Worm (Caenorhabditis elegans) whole organism, mixed stage, embryonic: ENCODE measurements around the gene sea-2.

Source experiments
- M03D4.4 ChIP-seq: sonication (generic microtip); optimal IDR thresholded peaks from 2 replicates; lab custom pipeline; 2017; ENCODE audit warnings: mild to moderate bottlenecking, missing genetic modification characterization, missing compliant biosample characterization
- bed-3 ChIP-seq: fragments of 200-800 bp; sonication (Bioruptor generic); optimal IDR thresholded peaks from 3 replicates; lab custom pipeline; 2018; ENCODE audit warnings: mild to moderate bottlenecking, missing genetic modification characterization, moderate library complexity, missing compliant biosample characterization
- blmp-1 ChIP-seq: fragments of 150-350 bp; optimal IDR thresholded peaks from 2 replicates; lab custom pipeline; 2014; ENCODE audit warnings: missing biosample characterization, missing genetic modification characterization
- ceh-39 ChIP-seq: fragments of 150-350 bp; optimal IDR thresholded peaks from 2 replicates; lab custom pipeline; 2014; ENCODE audit warnings: missing biosample characterization, missing genetic modification characterization
- ceh-43 ChIP-seq: fragments of 200-800 bp; sonication (Bioruptor generic); optimal IDR thresholded peaks from 2 replicates; lab custom pipeline; 2018; ENCODE audit warnings: mild to moderate bottlenecking, missing genetic modification characterization, moderate library complexity, missing compliant biosample characterization
- ceh-83 ChIP-seq: fragments of 200-800 bp; sonication (Bioruptor generic); optimal IDR thresholded peaks from 2 replicates; lab custom pipeline; 2018; ENCODE audit warnings: mild to moderate bottlenecking, missing genetic modification characterization, missing compliant biosample characterization
- cnd-1 ChIP-seq: fragments of 200-800 bp; sonication (Bioruptor generic); optimal IDR thresholded peaks from 2 replicates; lab custom pipeline; 2018; ENCODE audit warnings: mild to moderate bottlenecking, missing genetic modification characterization, missing compliant biosample characterization
- drap-1 ChIP-seq: fragments of 200-800 bp; sonication (Bioruptor generic); optimal IDR thresholded peaks from 3 replicates; lab custom pipeline; 2018; ENCODE audit warnings: mild to moderate bottlenecking, missing genetic modification characterization, missing compliant biosample characterization
- elt-1 ChIP-seq: sonication (generic microtip); optimal IDR thresholded peaks from 2 replicates; lab custom pipeline; 2017; ENCODE audit warnings: missing genetic modification characterization, mild to moderate bottlenecking, missing compliant biosample characterization, antibody characterized with exemption, moderate library complexity, borderline replicate concordance; ENCODE audit not compliant: insufficient read depth
- elt-3 ChIP-seq: fragments of 150-350 bp; optimal IDR thresholded peaks from 2 replicates; lab custom pipeline; 2014; ENCODE audit warnings: missing biosample characterization, missing genetic modification characterization
- ham-2 ChIP-seq: fragments of 200-800 bp; sonication (Bioruptor generic); optimal IDR thresholded peaks from 2 replicates; lab custom pipeline; 2018; ENCODE audit warnings: mild to moderate bottlenecking, missing genetic modification characterization, missing compliant biosample characterization
- hlh-1 ChIP-seq: fragments of 150-350 bp; optimal IDR thresholded peaks from 2 replicates; lab custom pipeline; 2014; ENCODE audit warnings: missing biosample characterization, missing genetic modification reagents, missing genetic modification characterization
- lin-13 ChIP-seq: fragments of 150-350 bp; optimal IDR thresholded peaks from 2 replicates; lab custom pipeline; 2014; ENCODE audit warnings: missing biosample characterization, missing genetic modification characterization
- lin-32 ChIP-seq: fragments of 200-800 bp; sonication (Bioruptor generic); optimal IDR thresholded peaks from 2 replicates; lab custom pipeline; 2018; ENCODE audit warnings: mild to moderate bottlenecking, missing genetic modification characterization, missing compliant biosample characterization
- lsy-2 ChIP-seq: fragments of 150-350 bp; optimal IDR thresholded peaks from 2 replicates; lab custom pipeline; 2014; ENCODE audit warnings: missing biosample characterization, missing genetic modification characterization
- mab-5 ChIP-seq: fragments of 150-350 bp; optimal IDR thresholded peaks from 2 replicates; lab custom pipeline; 2014; ENCODE audit warnings: missing biosample characterization, missing genetic modification characterization
- mep-1 ChIP-seq: fragments of 150-350 bp; optimal IDR thresholded peaks from 2 replicates; lab custom pipeline; 2017; ENCODE audit warnings: missing biosample characterization, missing genetic modification reagents, missing genetic modification characterization, inconsistent platforms
- mls-2 ChIP-seq: sonication (generic microtip); optimal IDR thresholded peaks from 2 replicates; lab custom pipeline; 2016; ENCODE audit warnings: mild to moderate bottlenecking, missing genetic modification characterization, moderate library complexity, missing compliant biosample characterization
- nhr-12 ChIP-seq: fragments of 150-350 bp; optimal IDR thresholded peaks from 2 replicates; lab custom pipeline; 2014; ENCODE audit warnings: missing biosample characterization, missing genetic modification characterization
- nhr-2 ChIP-seq: fragments of 150-350 bp; optimal IDR thresholded peaks from 2 replicates; lab custom pipeline; 2014; ENCODE audit warnings: missing biosample characterization, missing genetic modification characterization
- nhr-237 ChIP-seq: fragments of 150-350 bp; optimal IDR thresholded peaks from 2 replicates; lab custom pipeline; 2014; ENCODE audit warnings: missing biosample characterization, missing genetic modification characterization
- nhr-28 ChIP-seq: fragments of 150-350 bp; optimal IDR thresholded peaks from 2 replicates; lab custom pipeline; 2014; ENCODE audit warnings: missing biosample characterization, missing genetic modification characterization
- nhr-76 ChIP-seq: sonication (generic microtip); optimal IDR thresholded peaks from 2 replicates; lab custom pipeline; 2017; ENCODE audit warnings: missing biosample characterization, missing genetic modification characterization
- pha-4 ChIP-seq: fragments of 150-350 bp; optimal IDR thresholded peaks from 2 replicates; lab custom pipeline; 2018; ENCODE audit warnings: missing biosample characterization, missing genetic modification reagents, missing genetic modification characterization
- sem-2 ChIP-seq: fragments of 200-800 bp; sonication (Bioruptor generic); optimal IDR thresholded peaks from 2 replicates; lab custom pipeline; 2018; ENCODE audit warnings: mild to moderate bottlenecking, missing genetic modification characterization, missing compliant biosample characterization
- snpc-4 ChIP-seq: fragments of 150-350 bp; optimal IDR thresholded peaks from 2 replicates; lab custom pipeline; 2014; ENCODE audit warnings: missing biosample characterization, missing genetic modification characterization
- tbx-8 ChIP-seq: fragments of 200-800 bp; sonication (Bioruptor generic); optimal IDR thresholded peaks from 2 replicates; lab custom pipeline; 2018; ENCODE audit warnings: mild to moderate bottlenecking, missing genetic modification characterization, moderate library complexity, missing compliant biosample characterization
- unc-120 ChIP-seq: sonication (generic microtip); optimal IDR thresholded peaks from 2 replicates; lab custom pipeline; 2017; ENCODE audit warnings: missing genetic modification characterization, missing compliant biosample characterization; ENCODE audit not compliant: poor library complexity, severe bottlenecking
- unc-39 ChIP-seq: fragments of 150-350 bp; optimal IDR thresholded peaks from 2 replicates; lab custom pipeline; 2014; ENCODE audit warnings: missing biosample characterization, missing genetic modification characterization
- unc-62 ChIP-seq: fragments of 150-350 bp; optimal IDR thresholded peaks from 2 replicates; lab custom pipeline; 2014; ENCODE audit warnings: missing biosample characterization, missing genetic modification reagents, missing genetic modification characterization
- zip-8 ChIP-seq: fragments of 150-350 bp; optimal IDR thresholded peaks from 2 replicates; lab custom pipeline; 2014; ENCODE audit warnings: missing biosample characterization, missing genetic modification characterization
- ztf-11 ChIP-seq: fragments of 150-350 bp; optimal IDR thresholded peaks from 2 replicates; lab custom pipeline; 2014; ENCODE audit warnings: missing biosample characterization, missing genetic modification characterization

sea-2 gene

DNA sequence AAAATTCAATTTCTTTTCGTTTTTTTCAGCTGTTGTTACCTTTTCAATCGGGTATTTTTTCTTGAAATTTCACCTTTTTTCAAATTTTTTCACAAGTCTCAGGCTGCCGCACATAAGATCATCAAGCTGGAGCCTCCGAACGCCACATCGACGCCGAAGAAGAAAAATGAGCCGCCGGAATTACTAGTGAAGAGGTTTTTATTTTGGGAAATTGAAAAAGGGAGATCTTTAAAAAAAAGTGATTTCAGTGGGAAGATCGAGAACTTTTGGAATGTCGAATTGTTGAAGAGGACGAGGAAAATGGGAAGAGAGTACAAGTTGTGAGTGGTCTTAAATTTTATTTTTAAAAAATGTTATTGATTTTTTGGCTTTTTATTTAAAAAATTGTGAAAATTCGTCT, at the start of gene sea-2:
Gene sea-2, plus strand, starts transcription at position 301 of the 400 bp plus-strand sequence.
- TF ChIP-seq ham-2 (GFP tag; lab: Kevin White, UChicago), result no peak
- no peak for TF ChIP-seq nhr-237 (tag; lab: Kevin White, UChicago)
- no peak for TF ChIP-seq bed-3 (GFP tag; lab: Kevin White, UChicago)
- TF ChIP-seq tbx-8 (GFP tag; lab: Kevin White, UChicago), result no peak
- no peak for TF ChIP-seq unc-39 (tag; lab: Kevin White, UChicago)
- TF ChIP-seq hlh-1 (tag; lab: Kevin White, UChicago), result no peak
- TF ChIP-seq lin-32, result no peak
- no peak for TF ChIP-seq unc-120
- no peak for TF ChIP-seq unc-62 (GFP tag; lab: Kevin White, UChicago)
- TF ChIP-seq M03D4.4 (tag; lab: Kevin White, UChicago), result no peak
- no peak for TF ChIP-seq mls-2 (tag; lab: Kevin White, UChicago)
- TF ChIP-seq mab-5 (tag; lab: Kevin White, UChicago), result no peak
- TF ChIP-seq nhr-12 (tag; lab: Kevin White, UChicago), result no peak
- TF ChIP-seq nhr-28 (tag; lab: Kevin White, UChicago), result no peak
- no peak for TF ChIP-seq ceh-43 (GFP tag; lab: Kevin White, UChicago)
- no peak for TF ChIP-seq lin-13 (tag; lab: Kevin White, UChicago)
- TF ChIP-seq nhr-2 (tag; lab: Kevin White, UChicago), result no peak
- TF ChIP-seq elt-1 (tag; lab: Kevin White, UChicago), result no peak
- TF ChIP-seq, all 35 proteins: peak for 0

- TF ChIP-seq ceh-83, result no peak
- TF ChIP-seq lin-13 (tag; lab: Kevin White, UChicago), result no peak
- TF ChIP-seq M03D4.4 (tag; lab: Kevin White, UChicago), result no peak
- TF ChIP-seq nhr-2 (tag; lab: Kevin White, UChicago), result no peak
- no peak for TF ChIP-seq ztf-11
- no peak for TF ChIP-seq ham-2 (GFP tag; lab: Kevin White, UChicago)
- TF ChIP-seq nhr-237 (tag; lab: Kevin White, UChicago), result no peak
- TF ChIP-seq ceh-43 (GFP tag; lab: Kevin White, UChicago), result no peak
- no peak for TF ChIP-seq unc-39 (tag; lab: Kevin White, UChicago)
Measured at ce11 chrII:3901108-3901507, 49.1 kb upstream of the sea-2 start, which contains the start of gene F53C3.4. F53C3.4 (plus strand) TSS chrII:3901408.

DNA sequence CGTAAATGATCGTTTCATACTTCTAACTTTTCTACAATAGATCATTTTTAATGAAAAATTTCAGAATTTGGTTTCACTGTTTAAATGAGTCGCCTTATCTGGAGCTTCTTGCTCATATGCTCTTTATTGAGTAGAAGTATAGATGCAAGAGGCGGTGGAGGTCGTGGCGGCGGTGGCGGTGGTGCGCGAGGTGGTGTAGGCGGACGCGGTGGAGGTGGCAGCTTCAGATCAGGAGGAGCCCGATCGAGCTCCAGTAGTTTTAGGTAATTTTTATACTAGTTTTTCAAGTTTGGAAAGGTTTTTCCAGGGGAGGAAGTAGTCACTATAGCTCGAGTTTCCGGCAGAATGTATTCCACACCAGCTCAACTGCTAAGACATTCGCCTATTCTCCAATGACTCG, 47.4 kb upstream of the sea-2 start, which contains the start of gene F53C3.3:
Gene F53C3.3, plus strand, starts transcription at position 59 of the 400 bp plus-strand sequence.
- no peak for TF ChIP-seq mep-1
- TF ChIP-seq bed-3 (GFP tag; lab: Kevin White, UChicago), result no peak
- no peak for TF ChIP-seq drap-1 (GFP tag; lab: Kevin White, UChicago)
- TF ChIP-seq sem-2 (GFP tag; lab: Kevin White, UChicago), result no peak
- TF ChIP-seq unc-62 (GFP tag; lab: Kevin White, UChicago), result no peak
- TF ChIP-seq unc-39 (tag; lab: Kevin White, UChicago), result no peak
- TF ChIP-seq hlh-1 (tag; lab: Kevin White, UChicago), result no peak
- TF ChIP-seq cnd-1 (tag; lab: Kevin White, UChicago), result no peak
- TF ChIP-seq pha-4 (tag; lab: Kevin White, UChicago), result no peak
- TF ChIP-seq lin-13 (tag; lab: Kevin White, UChicago), result no peak
- TF ChIP-seq ceh-39, result no peak
- TF ChIP-seq zip-8 (tag; lab: Kevin White, UChicago), result no peak
- TF ChIP-seq mls-2 (tag; lab: Kevin White, UChicago), result no peak
- TF ChIP-seq nhr-28 (tag; lab: Kevin White, UChicago), result no peak
- TF ChIP-seq ham-2 (GFP tag; lab: Kevin White, UChicago), result no peak
- no peak for TF ChIP-seq unc-120
- TF ChIP-seq nhr-2 (tag; lab: Kevin White, UChicago), result no peak

DNA sequence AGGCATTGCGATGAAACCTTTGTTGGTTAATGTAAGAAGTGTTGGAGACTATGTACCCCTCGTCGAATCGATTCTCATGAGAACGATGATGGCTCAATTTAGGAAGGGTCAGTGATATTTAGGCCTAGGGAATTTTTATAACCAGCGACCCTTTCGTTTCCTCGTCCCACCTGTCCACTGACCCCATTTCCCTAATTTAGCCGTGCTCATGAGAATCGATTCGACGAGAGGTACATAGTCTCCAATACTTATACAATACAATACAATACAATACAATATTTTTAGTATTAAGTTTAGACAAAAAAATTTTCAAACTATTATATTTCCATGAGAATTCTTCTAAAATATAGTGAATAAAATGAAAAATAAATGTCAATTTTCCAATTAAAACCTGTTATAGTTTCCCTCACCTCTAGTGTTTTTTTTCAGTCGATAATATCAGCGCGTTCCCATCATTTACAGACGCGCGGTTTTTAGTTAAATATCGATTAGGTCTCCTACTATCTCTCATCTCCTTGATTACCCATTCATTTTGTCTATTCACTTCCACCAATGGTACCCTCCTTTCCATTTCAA, 43.5 kb upstream of the sea-2 start, which contains the start of the genes F53C3.11 and fbxb-103:
Gene F53C3.11, minus strand, starts transcription at position 101 of the 576 bp plus-strand sequence.
Gene fbxb-103, plus strand, starts transcription at position 526 of the 576 bp plus-strand sequence.
- TF ChIP-seq mep-1, result no peak
- TF ChIP-seq bed-3 (GFP tag; lab: Kevin White, UChicago), result no peak
- TF ChIP-seq lin-32, result no peak
- TF ChIP-seq sem-2 (GFP tag; lab: Kevin White, UChicago), result no peak
- TF ChIP-seq elt-3 (tag; lab: Kevin White, UChicago), result no peak
- no peak for TF ChIP-seq snpc-4 (tag; lab: Kevin White, UChicago)
- TF ChIP-seq unc-62 (GFP tag; lab: Kevin White, UChicago), result no peak
- no peak for TF ChIP-seq tbx-8 (GFP tag; lab: Kevin White, UChicago)
- TF ChIP-seq zip-8 (tag; lab: Kevin White, UChicago), result no peak
- TF ChIP-seq pha-4 (tag; lab: Kevin White, UChicago), result no peak
- no peak for TF ChIP-seq lsy-2 (tag; lab: Kevin White, UChicago)
- TF ChIP-seq blmp-1 (tag; lab: Kevin White, UChicago), result no peak
- no peak for TF ChIP-seq ceh-83
- no peak for TF ChIP-seq mls-2 (tag; lab: Kevin White, UChicago)
- TF ChIP-seq nhr-28 (tag; lab: Kevin White, UChicago), result no peak
- TF ChIP-seq nhr-2 (tag; lab: Kevin White, UChicago), result no peak
- no peak for TF ChIP-seq nhr-76 (tag; lab: Kevin White, UChicago)
